Fruit fly (Drosophila melanogaster): ENCODE data around the gene CG6830.

CG6830 gene

dm6 chr3R:11650105-11651039, 33.8 kb downstream of the CG6830 start, which contains the start of the genes Csk and Elp1:
Csk (minus strand) TSS chr3R:11650706.
Elp1 (plus strand) TSS chr3R:11650971.
- peak; percentile 59 for TF ChIP-seq noc (tag; optimal IDR thresholded peaks at IDR 0.05)

- TF ChIP-seq noc (tag; optimal IDR thresholded peaks at IDR 0.05): peak; percentile 97
Measured at dm6 chr3R:11649449-11649848, 34.7 kb downstream of the CG6830 start.

- TF ChIP-seq noc (tag; optimal IDR thresholded peaks at IDR 0.05): no peak
Measured at dm6 chr3R:11648356-11649355, 35.5 kb downstream of the CG6830 start.

dm6 chr3R:11646826-11647225, 37.3 kb downstream of the CG6830 start:
- no peak for TF ChIP-seq noc (tag; optimal IDR thresholded peaks at IDR 0.05)

dm6 chr3R:11639946-11640588, 44.1 kb downstream of the CG6830 start:
- peak; percentile 3 for TF ChIP-seq noc (tag; optimal IDR thresholded peaks at IDR 0.05)

- TF ChIP-seq noc (tag; optimal IDR thresholded peaks at IDR 0.05): no peak
Measured at dm6 chr3R:11637586-11637985, 46.6 kb downstream of the CG6830 start.
